Worm (Caenorhabditis elegans): Measurements from ENCODE around the gene cest-2.2.

ce11 chrV:14145267-14145666 lies 29.9 kb downstream of the cest-2.2 start, which contains the start of gene par-1:
- TF ChIP-seq snpc-4 (tag; optimal IDR thresholded peaks at IDR 0.05) (no peak), flh-1 (GFP tag; optimal IDR thresholded peaks at IDR 0.05) (no peak)

Measured in whole organism, mixed stage, embryonic.